Worm (Caenorhabditis elegans) whole organism, mixed stage, embryonic: ENCODE results near the gene C16B8.2.

Experiments used
- ceh-43 ChIP-seq: fragments of 200-800 bp; sonication (Bioruptor generic); optimal IDR thresholded peaks from 2 replicates; lab custom pipeline; 2018; ENCODE audit warnings: mild to moderate bottlenecking, missing genetic modification characterization, moderate library complexity, missing compliant biosample characterization
- ces-1 ChIP-seq: fragments of 150-350 bp; optimal IDR thresholded peaks from 2 replicates; lab custom pipeline; 2014; ENCODE audit warnings: missing biosample characterization, missing genetic modification reagents, missing genetic modification characterization
- lsy-2 ChIP-seq: fragments of 150-350 bp; optimal IDR thresholded peaks from 2 replicates; lab custom pipeline; 2014; ENCODE audit warnings: missing biosample characterization, missing genetic modification characterization
- mab-5 ChIP-seq: fragments of 150-350 bp; optimal IDR thresholded peaks from 2 replicates; lab custom pipeline; 2014; ENCODE audit warnings: missing biosample characterization, missing genetic modification characterization
- nhr-28 ChIP-seq: fragments of 150-350 bp; optimal IDR thresholded peaks from 2 replicates; lab custom pipeline; 2014; ENCODE audit warnings: missing biosample characterization, missing genetic modification characterization
- nhr-76 ChIP-seq: sonication (generic microtip); optimal IDR thresholded peaks from 2 replicates; lab custom pipeline; 2017; ENCODE audit warnings: missing biosample characterization, missing genetic modification characterization
- pha-4 ChIP-seq: fragments of 150-350 bp; optimal IDR thresholded peaks from 2 replicates; lab custom pipeline; 2018; ENCODE audit warnings: missing biosample characterization, missing genetic modification reagents, missing genetic modification characterization
- snpc-4 ChIP-seq: fragments of 150-350 bp; optimal IDR thresholded peaks from 2 replicates; lab custom pipeline; 2014; ENCODE audit warnings: missing biosample characterization, missing genetic modification characterization
- unc-120 ChIP-seq: sonication (generic microtip); optimal IDR thresholded peaks from 2 replicates; lab custom pipeline; 2017; ENCODE audit warnings: missing genetic modification characterization, missing compliant biosample characterization; ENCODE audit not compliant: poor library complexity, severe bottlenecking
- unc-39 ChIP-seq: fragments of 150-350 bp; optimal IDR thresholded peaks from 2 replicates; lab custom pipeline; 2014; ENCODE audit warnings: missing biosample characterization, missing genetic modification characterization
- ztf-11 ChIP-seq: fragments of 150-350 bp; optimal IDR thresholded peaks from 2 replicates; lab custom pipeline; 2014; ENCODE audit warnings: missing biosample characterization, missing genetic modification characterization

DNA sequence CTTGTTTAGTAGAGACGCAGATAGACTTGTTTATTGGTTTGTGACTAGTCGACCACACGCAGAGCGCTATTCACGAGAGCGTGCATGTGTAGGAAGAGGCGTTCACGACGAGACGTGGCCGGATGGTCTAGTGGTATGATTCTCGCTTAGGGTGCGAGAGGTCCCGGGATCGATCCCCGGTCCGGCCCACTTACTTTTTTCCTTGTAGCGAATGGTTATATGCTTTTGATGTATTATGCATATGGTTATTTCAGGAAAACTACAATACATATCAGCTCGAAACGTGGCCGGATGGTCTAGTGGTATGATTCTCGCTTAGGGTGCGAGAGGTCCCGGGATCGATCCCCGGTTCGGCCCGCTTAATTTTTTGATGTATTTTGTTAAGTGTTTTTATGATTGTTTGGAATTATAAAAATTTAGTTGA lies 3.8 kb upstream of the C16B8.2 start:
- no peak for TF ChIP-seq mab-5
- TF ChIP-seq ztf-11 (tag; lab: Kevin White, UChicago) = peak; percentile 66
- TF ChIP-seq nhr-28 (tag; lab: Kevin White, UChicago) = peak; percentile 9
- TF ChIP-seq snpc-4 (tag; lab: Kevin White, UChicago) = no peak
- peak; percentile 83 for TF ChIP-seq ceh-43 (GFP tag; lab: Kevin White, UChicago)
- TF ChIP-seq ces-1 (GFP tag; lab: Kevin White, UChicago) = peak; percentile 46
- TF ChIP-seq nhr-76 = no peak
- TF ChIP-seq pha-4 (tag; lab: Kevin White, UChicago) = peak; percentile 81
- TF ChIP-seq lsy-2 (tag; lab: Kevin White, UChicago) = no peak
- peak; percentile 53 for TF ChIP-seq unc-39 (tag; lab: Kevin White, UChicago)
- TF ChIP-seq unc-120 (tag; lab: Kevin White, UChicago) = peak; percentile 93
